Worm (Caenorhabditis elegans) whole organism, L2 larva: Measurements from ENCODE around the gene nfx-1.

ENCODE experiments used
- C34F6.9 ChIP-seq: fragments of 150-350 bp; optimal IDR thresholded peaks from 2 replicates; lab custom pipeline; 2014; ENCODE audit warnings: missing biosample characterization, missing genetic modification characterization
- F13H6.1 ChIP-seq: sonication (generic microtip); optimal IDR thresholded peaks from 2 replicates; lab custom pipeline; 2016; ENCODE audit warnings: missing genetic modification characterization, missing compliant biosample characterization
- R02D3.7 ChIP-seq: fragments of 150-350 bp; optimal IDR thresholded peaks from 2 replicates; lab custom pipeline; 2014; ENCODE audit warnings: missing biosample characterization, missing genetic modification characterization
- Y55F3AM.14 ChIP-seq: fragments of 200-800 bp; sonication (Bioruptor generic); optimal IDR thresholded peaks from 2 replicates; lab custom pipeline; 2018; ENCODE audit warnings: mild to moderate bottlenecking, missing genetic modification characterization, missing compliant biosample characterization
- alr-1 ChIP-seq: fragments of 150-350 bp; optimal IDR thresholded peaks from 2 replicates; lab custom pipeline; 2014; ENCODE audit warnings: missing biosample characterization, missing genetic modification characterization
- aly-2 ChIP-seq: fragments of 150-350 bp; optimal IDR thresholded peaks from 2 replicates; lab custom pipeline; 2014; ENCODE audit warnings: missing biosample characterization, missing genetic modification characterization
- ama-1 ChIP-seq: fragments of 150-350 bp; optimal IDR thresholded peaks from 2 replicates; lab custom pipeline; 2018; ENCODE audit warnings: inconsistent platforms
- blmp-1 ChIP-seq: sonication (generic microtip); optimal IDR thresholded peaks from 2 replicates; lab custom pipeline; 2017; ENCODE audit warnings: missing genetic modification characterization, mild to moderate bottlenecking, missing compliant biosample characterization, antibody characterized with exemption, moderate library complexity; ENCODE audit not compliant: insufficient read depth
- ceh-16 ChIP-seq: fragments of 150-350 bp; optimal IDR thresholded peaks from 2 replicates; lab custom pipeline; 2014; ENCODE audit warnings: missing biosample characterization, missing genetic modification characterization
- crh-2 ChIP-seq: sonication (generic microtip); optimal IDR thresholded peaks from 2 replicates; lab custom pipeline; 2017; ENCODE audit warnings: missing biosample characterization, missing genetic modification characterization
- egl-27 ChIP-seq: sonication (generic microtip); optimal IDR thresholded peaks from 3 replicates; lab custom pipeline; 2017; ENCODE audit warnings: missing biosample characterization, missing genetic modification reagents, missing genetic modification characterization
- elt-1 ChIP-seq: fragments of 150-350 bp; optimal IDR thresholded peaks from 2 replicates; lab custom pipeline; 2014; ENCODE audit warnings: missing biosample characterization, missing genetic modification characterization
- elt-3 ChIP-seq: sonication (generic microtip); optimal IDR thresholded peaks from 2 replicates; lab custom pipeline; 2017; ENCODE audit warnings: missing biosample characterization, missing genetic modification characterization
- fos-1 ChIP-seq: fragments of 150-350 bp; optimal IDR thresholded peaks from 2 replicates; lab custom pipeline; 2014; ENCODE audit warnings: missing biosample characterization, missing genetic modification characterization
- gmeb-1 ChIP-seq: fragments of 150-350 bp; optimal IDR thresholded peaks from 2 replicates; lab custom pipeline; 2014; ENCODE audit warnings: missing biosample characterization, missing genetic modification characterization
- lin-13 ChIP-seq: fragments of 150-350 bp; optimal IDR thresholded peaks from 2 replicates; lab custom pipeline; 2014; ENCODE audit warnings: missing biosample characterization, missing genetic modification reagents, missing genetic modification characterization
- lin-39 ChIP-seq: fragments of 150-350 bp; optimal IDR thresholded peaks from 2 replicates; lab custom pipeline; 2014; ENCODE audit warnings: missing biosample characterization, missing genetic modification reagents, missing genetic modification characterization
- lsy-2 ChIP-seq, 2 experiments: fragments of 150-350 bp in 1 of 2; sonication (generic microtip) in 1 of 2; optimal IDR thresholded peaks; 2 replicates each; lab custom pipeline; 2014 to 2017; ENCODE audit warnings: missing biosample characterization in 2 of 2, missing genetic modification characterization in 2 of 2
- mdl-1 ChIP-seq, 2 experiments: fragments of 150-350 bp in 1 of 2; sonication (generic microtip) in 1 of 2; optimal IDR thresholded peaks; 2 replicates each; lab custom pipeline; 2017; ENCODE audit warnings: missing biosample characterization in 2 of 2, missing genetic modification characterization in 2 of 2
- nhr-11 ChIP-seq: fragments of 150-350 bp; optimal IDR thresholded peaks from 2 replicates; lab custom pipeline; 2014; ENCODE audit warnings: missing biosample characterization, missing genetic modification characterization
- nhr-129 ChIP-seq: fragments of 150-350 bp; optimal IDR thresholded peaks from 2 replicates; lab custom pipeline; 2014; ENCODE audit warnings: missing biosample characterization, missing genetic modification characterization
- nhr-21 ChIP-seq: fragments of 150-350 bp; optimal IDR thresholded peaks from 2 replicates; lab custom pipeline; 2014; ENCODE audit warnings: missing biosample characterization, missing genetic modification characterization
- nhr-23 ChIP-seq: fragments of 150-350 bp; optimal IDR thresholded peaks from 2 replicates; lab custom pipeline; 2014; ENCODE audit warnings: missing biosample characterization, missing genetic modification reagents, missing genetic modification characterization
- nhr-237 ChIP-seq: fragments of 150-350 bp; optimal IDR thresholded peaks from 2 replicates; lab custom pipeline; 2014; ENCODE audit warnings: missing biosample characterization, missing genetic modification characterization
- nhr-25 ChIP-seq: fragments of 150-350 bp; sonication (generic microtip); optimal IDR thresholded peaks from 3 replicates; lab custom pipeline; 2014; ENCODE audit warnings: missing biosample characterization, missing genetic modification characterization
- nhr-6 ChIP-seq: fragments of 150-350 bp; optimal IDR thresholded peaks from 2 replicates; lab custom pipeline; 2014; ENCODE audit warnings: missing biosample characterization, missing genetic modification characterization
- skn-1 ChIP-seq: sonication (generic microtip); optimal IDR thresholded peaks from 2 replicates; lab custom pipeline; 2017; ENCODE audit warnings: missing biosample characterization, missing genetic modification characterization
- sma-3 ChIP-seq: sonication (generic microtip); optimal IDR thresholded peaks from 2 replicates; lab custom pipeline; 2016; ENCODE audit warnings: missing genetic modification reagents, missing genetic modification characterization, missing compliant biosample characterization
- sma-9 ChIP-seq, 2 experiments: fragments of 150-350 bp in 1 of 2; sonication (generic microtip) in 1 of 2; optimal IDR thresholded peaks; 2 replicates each; lab custom pipeline; 2014 to 2016; ENCODE audit warnings: missing genetic modification characterization in 2 of 2, mild to moderate bottlenecking in 1 of 2, missing biosample characterization in 1 of 2, missing compliant biosample characterization in 1 of 2, missing genetic modification reagents in 1 of 2, moderate library complexity in 1 of 2
- snpc-4 ChIP-seq: fragments of 150-350 bp; optimal IDR thresholded peaks from 2 replicates; lab custom pipeline; 2014; ENCODE audit warnings: missing biosample characterization, missing genetic modification characterization
- unc-55 ChIP-seq: fragments of 150-350 bp; sonication (generic microtip); optimal IDR thresholded peaks from 3 replicates; lab custom pipeline; 2014; ENCODE audit warnings: missing biosample characterization, missing genetic modification reagents, missing genetic modification characterization
- zag-1 ChIP-seq: fragments of 150-350 bp; optimal IDR thresholded peaks from 2 replicates; lab custom pipeline; 2014; ENCODE audit warnings: missing biosample characterization, missing genetic modification characterization
- ztf-1 ChIP-seq: fragments of 200-800 bp; sonication (Bioruptor generic); conservative IDR thresholded peaks from 2 replicates; pipeline ENCODE4 v1.3.6; 2022; ENCODE audit warnings: missing genetic modification characterization, missing compliant biosample characterization
- ztf-4 ChIP-seq: fragments of 150-350 bp; optimal IDR thresholded peaks from 2 replicates; lab custom pipeline; 2014; ENCODE audit warnings: missing biosample characterization, missing genetic modification characterization

The nfx-1 gene

DNA sequence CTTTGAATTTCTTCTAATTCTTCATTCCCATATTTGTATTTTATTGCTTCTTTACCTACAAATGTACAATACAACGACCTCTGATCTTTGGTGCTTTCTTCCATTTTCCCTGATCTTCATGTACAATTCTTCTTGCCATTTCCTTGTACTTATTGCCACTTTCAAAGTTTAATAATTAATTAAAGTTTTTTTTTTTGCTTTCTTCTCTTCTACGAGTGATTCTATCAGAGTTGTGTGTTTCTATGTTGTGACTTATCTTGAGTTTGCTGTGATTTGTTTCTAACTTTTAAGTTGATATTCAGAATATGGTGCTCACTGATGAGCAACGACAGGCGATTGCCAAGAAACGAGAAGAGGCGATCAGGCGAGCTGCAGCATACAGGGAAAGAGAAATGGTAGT, 15.5 kb downstream of the nfx-1 start, which contains the start of gene smrc-1:
Gene smrc-1 (plus strand): TSS at position 301 of the 400 bp plus-strand sequence.
- TF ChIP-seq lin-39 (tag; lab: Kevin White, UChicago) (no peak), elt-3 (tag; lab: Kevin White, UChicago) (no peak)

DNA sequence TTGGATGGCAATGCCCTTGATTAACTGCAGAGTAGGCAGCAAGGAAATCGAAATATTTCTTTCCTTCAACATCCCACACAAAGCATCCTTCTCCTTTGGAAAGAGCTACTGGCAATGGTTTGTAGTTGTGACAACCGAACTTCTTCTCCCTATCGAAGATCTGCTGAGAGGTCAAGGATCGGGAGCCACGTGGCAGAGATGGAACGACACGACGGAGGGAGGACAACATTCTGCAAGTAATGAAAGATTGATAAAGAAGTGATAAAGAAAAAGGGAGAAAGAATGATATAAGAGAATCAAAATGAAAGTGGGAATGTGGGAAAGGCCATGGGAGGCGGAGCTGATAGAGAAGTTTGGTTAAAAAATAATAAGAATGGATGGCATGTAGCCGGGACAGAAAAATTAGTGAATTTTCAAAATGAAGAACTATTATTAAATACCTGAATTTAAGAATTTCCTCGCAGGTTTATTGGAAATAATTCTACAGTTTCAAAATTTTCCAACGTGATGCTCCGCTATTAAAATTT, 20.6 kb downstream of the nfx-1 start, which contains the start of gene oatr-1:
Gene oatr-1 (minus strand): TSS at position 477 of the 527 bp plus-strand sequence.
- no peak for TF ChIP-seq lin-13 (GFP tag; lab: Kevin White, UChicago)
- no peak for TF ChIP-seq elt-3 (tag; lab: Kevin White, UChicago)
- no peak for TF ChIP-seq skn-1 (tag; lab: Kevin White, UChicago)
- peak in 1 of 2 experiments; percentile 2 for TF ChIP-seq mdl-1 (tag; optimal IDR thresholded peaks at IDR 0.05; lab: Kevin White, UChicago)
- peak; percentile 81 for TF ChIP-seq crh-2
- no peak for TF ChIP-seq R02D3.7 (tag; lab: Kevin White, UChicago)
- TF ChIP-seq elt-1 (tag; lab: Kevin White, UChicago) = no peak
- TF ChIP-seq fos-1 (tag; lab: Kevin White, UChicago) = peak; percentile 7
- no peak for TF ChIP-seq zag-1
- no peak for TF ChIP-seq unc-55 (GFP tag; lab: Kevin White, UChicago)
- peak; percentile 64 for TF ChIP-seq sma-9 (GFP tag; optimal IDR thresholded peaks at IDR 0.05; lab: Kevin White, UChicago)
- no peak for TF ChIP-seq sma-9 (tag; optimal IDR thresholded peaks at IDR 0.05; lab: Kevin White, UChicago)

DNA sequence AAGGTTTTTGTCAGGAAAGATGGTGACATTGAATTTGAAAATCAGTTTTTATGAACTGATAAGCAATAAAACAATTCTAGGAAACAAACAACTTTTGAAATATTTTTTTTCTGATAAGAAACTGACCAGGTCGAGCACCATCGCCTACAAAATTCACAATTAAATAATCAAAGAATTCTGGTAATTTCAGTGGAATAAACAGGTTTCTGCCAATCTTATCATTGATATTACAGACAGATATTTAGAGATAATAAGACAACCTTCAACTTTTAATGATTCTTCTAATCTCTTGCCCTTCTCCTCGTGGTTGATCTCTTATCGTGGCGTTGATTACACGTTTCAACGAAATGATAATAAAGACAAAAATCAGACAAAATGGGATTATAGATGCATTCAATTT, 21.2 kb downstream of the nfx-1 start:
- TF ChIP-seq mdl-1 (tag; optimal IDR thresholded peaks at IDR 0.05; lab: Kevin White, UChicago) (peak in 1 of 2 experiments; percentile 18), crh-2 (peak; percentile 12), nhr-25 (tag; lab: Kevin White, UChicago) (peak; percentile 73), blmp-1 (tag; lab: Kevin White, UChicago) (peak; percentile 34), nhr-21 (tag; lab: Kevin White, UChicago) (peak; percentile 68), fos-1 (tag; lab: Kevin White, UChicago) (peak; percentile 59), lsy-2 (tag; optimal IDR thresholded peaks at IDR 0.05; lab: Kevin White, UChicago) (peak in 1 of 2 experiments; percentile 23), sma-9 (GFP tag; optimal IDR thresholded peaks at IDR 0.05; lab: Kevin White, UChicago) (peak; percentile 95), sma-9 (tag; optimal IDR thresholded peaks at IDR 0.05; lab: Kevin White, UChicago) (no peak), ztf-1 (GFP tag; lab: Robert Waterston, UW) (no peak), gmeb-1 (tag; lab: Kevin White, UChicago) (peak; percentile 14), sma-3 (GFP tag; lab: Kevin White, UChicago) (peak; percentile 38), ceh-16 (tag; lab: Kevin White, UChicago) (no peak), nhr-23 (tag; lab: Kevin White, UChicago) (no peak), egl-27 (peak; percentile 31)
- TF ChIP-seq, all 48 proteins: peak for 11

DNA sequence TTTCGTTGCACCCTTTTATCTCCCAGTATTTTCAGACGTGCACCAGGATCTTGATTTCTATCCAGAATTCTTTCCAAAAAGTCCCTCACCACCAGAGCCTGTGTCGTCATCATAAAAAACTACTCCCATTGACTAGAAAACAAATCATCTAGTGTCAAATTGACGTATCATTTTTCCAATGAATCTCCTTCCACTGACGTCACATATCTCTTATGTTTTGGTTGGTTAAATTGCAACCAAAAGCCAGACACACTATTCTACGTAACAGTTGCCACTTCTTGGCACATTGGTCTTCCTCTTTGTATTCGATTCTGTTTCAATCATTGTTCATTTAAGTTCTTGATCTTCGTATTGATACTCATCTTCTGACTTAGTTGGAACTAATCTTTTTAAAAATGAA, 22.9 kb downstream of the nfx-1 start:
- TF ChIP-seq ceh-16 (tag; lab: Kevin White, UChicago) (no peak), nhr-129 (peak; percentile 47), sma-3 (GFP tag; lab: Kevin White, UChicago) (no peak), nhr-237 (tag; lab: Kevin White, UChicago) (no peak), Y55F3AM.14 (GFP tag; lab: Kevin White, UChicago) (no peak), snpc-4 (tag; lab: Kevin White, UChicago) (no peak), F13H6.1 (tag; lab: Kevin White, UChicago) (peak; percentile 15), gmeb-1 (tag; lab: Kevin White, UChicago) (no peak), nhr-23 (tag; lab: Kevin White, UChicago) (no peak), nhr-6 (tag; lab: Kevin White, UChicago) (no peak), ama-1 (lab: Kevin White, UChicago) (no peak), nhr-11 (tag; lab: Kevin White, UChicago) (no peak), unc-55 (GFP tag; lab: Kevin White, UChicago) (no peak), alr-1 (tag; lab: Kevin White, UChicago) (no peak), sma-9 (GFP tag; optimal IDR thresholded peaks at IDR 0.05; lab: Kevin White, UChicago) (peak; percentile 53), sma-9 (tag; optimal IDR thresholded peaks at IDR 0.05; lab: Kevin White, UChicago) (no peak), aly-2 (tag; lab: Kevin White, UChicago) (no peak), lsy-2 (tag; optimal IDR thresholded peaks at IDR 0.05; lab: Kevin White, UChicago) (peak in 1 of 2 experiments; percentile 45), C34F6.9 (tag; lab: Kevin White, UChicago) (no peak), ztf-4 (tag; lab: Kevin White, UChicago) (no peak)
